Worm (Caenorhabditis elegans): ENCODE data around the gene EEED8.2.

EEED8.2 gene

DNA sequence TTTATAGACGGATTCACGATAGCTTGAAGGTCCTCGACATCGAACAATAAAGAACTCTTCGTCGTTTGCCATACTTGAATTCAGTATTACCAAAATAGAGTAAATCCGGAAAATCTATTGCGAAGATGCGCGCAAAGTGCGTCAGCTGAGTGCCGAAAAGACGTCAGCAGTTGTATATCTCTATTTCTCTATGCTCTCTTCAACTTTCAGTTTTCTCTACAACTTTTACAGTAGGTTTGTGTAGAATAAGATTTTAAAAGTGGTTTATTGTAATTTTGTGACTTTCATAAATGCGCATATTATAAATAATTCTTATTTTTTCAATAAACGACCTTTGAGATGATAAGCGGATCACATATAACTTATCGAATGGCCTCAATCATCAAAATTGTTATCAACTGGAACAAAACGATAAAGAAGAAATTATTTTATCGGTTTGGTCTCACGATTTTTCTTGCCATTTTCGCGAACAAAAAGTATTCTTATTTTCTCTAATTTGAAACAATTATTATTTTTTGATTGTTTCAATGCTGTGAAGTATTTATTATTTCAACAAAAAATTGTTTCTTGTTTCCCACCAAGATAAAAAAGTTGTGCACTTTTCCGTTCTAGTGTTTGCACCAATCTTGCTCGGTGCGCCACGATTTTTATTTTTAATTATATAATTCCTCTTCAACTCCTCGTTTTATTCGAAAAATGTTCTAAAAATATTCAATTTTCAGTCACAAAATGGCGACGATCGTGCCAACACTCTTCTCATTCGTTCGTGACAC lies 43.1 kb upstream of the EEED8.2 start, which contains the start of the genes agt-2 and F09E5.3 (continued):
- TF ChIP-seq gei-8 (GFP tag; optimal IDR thresholded peaks at IDR 0.05): no peak
- peak; percentile 91 for TF ChIP-seq dve-1 (tag; optimal IDR thresholded peaks at IDR 0.05; ENCODE audit: insufficient read depth)
- peak; percentile 87 for TF ChIP-seq dpl-1 (GFP tag; optimal IDR thresholded peaks at IDR 0.05)
- no peak for TF ChIP-seq nhr-111 (GFP tag; optimal IDR thresholded peaks at IDR 0.05)
- TF ChIP-seq ceh-62 (tag; optimal IDR thresholded peaks at IDR 0.05): no peak
- peak; percentile 93 for TF ChIP-seq mes-2 (tag; optimal IDR thresholded peaks at IDR 0.05; ENCODE audit: poor library complexity, severe bottlenecking)
- no peak for TF ChIP-seq aly-2 (tag; optimal IDR thresholded peaks at IDR 0.05)
- TF ChIP-seq mdl-1 (tag; optimal IDR thresholded peaks at IDR 0.05): peak in 1 of 2 experiments; percentile 42
- peak; percentile 83 for TF ChIP-seq dmd-6 (GFP tag; IDR thresholded peaks at IDR 0.05)
- peak; percentile 85 for TF ChIP-seq ceh-20 (GFP tag; IDR thresholded peaks at IDR 0.05)
- TF ChIP-seq Y75B8A.6 (GFP tag; IDR thresholded peaks at IDR 0.05): no peak
- peak; percentile 80 for TF ChIP-seq T20F7.1 (GFP tag; optimal IDR thresholded peaks at IDR 0.05)
- no peak for TF ChIP-seq mxl-2 (GFP tag; conservative IDR thresholded peaks at IDR 0.05)
- TF ChIP-seq vab-7 (GFP tag; IDR thresholded peaks at IDR 0.05): no peak
- no peak for TF ChIP-seq ama-1 (optimal IDR thresholded peaks at IDR 0.05)
- TF ChIP-seq nhr-76 (tag; optimal IDR thresholded peaks at IDR 0.05): no peak
- peak; percentile 79 for TF ChIP-seq nhr-102 (tag; optimal IDR thresholded peaks at IDR 0.05)
- TF ChIP-seq T26A8.4 (GFP tag; IDR thresholded peaks at IDR 0.05): peak; percentile 90
- peak; percentile 83 for TF ChIP-seq hlh-11 (tag; optimal IDR thresholded peaks at IDR 0.05)
- peak; percentile 73; the same call in 1 of the 2 replicates for TF ChIP-seq hmg-1.1 (GFP tag; IDR thresholded peaks at IDR 0.05)
- TF ChIP-seq R02D3.7 (tag; optimal IDR thresholded peaks at IDR 0.05): no peak
- peak; percentile 89 for TF ChIP-seq nhr-11 (tag; optimal IDR thresholded peaks at IDR 0.05)
- TF ChIP-seq pqm-1 (tag; optimal IDR thresholded peaks at IDR 0.05): peak; percentile 74
- TF ChIP-seq nhr-48 (tag; optimal IDR thresholded peaks at IDR 0.05): peak; percentile 67
- TF ChIP-seq snpc-4 (tag; optimal IDR thresholded peaks at IDR 0.05): no peak
- no peak for TF ChIP-seq fos-1 (tag; optimal IDR thresholded peaks at IDR 0.05)
- peak; percentile 86 for TF ChIP-seq lin-38 (GFP tag; IDR thresholded peaks at IDR 0.05)
- TF ChIP-seq snpc-1.2 (GFP tag; IDR thresholded peaks at IDR 0.05): no peak
- no peak for TF ChIP-seq ZK337.2 (GFP tag; IDR thresholded peaks at IDR 0.05)
- no peak for TF ChIP-seq ceh-82 (tag; optimal IDR thresholded peaks at IDR 0.05)
- TF ChIP-seq hif-1 (tag; optimal IDR thresholded peaks at IDR 0.05): peak in 1 of 2 experiments; percentile 58
- no peak for TF ChIP-seq Y105C5A.15 (GFP tag; IDR thresholded peaks at IDR 0.05)
- TF ChIP-seq nhr-6 (tag; optimal IDR thresholded peaks at IDR 0.05): peak; percentile 58
- no peak for TF ChIP-seq mdt-29 (GFP tag; IDR thresholded peaks at IDR 0.05)
- TF ChIP-seq fkh-10 (GFP tag; optimal IDR thresholded peaks at IDR 0.05): peak; percentile 86
- no peak for TF ChIP-seq cey-2 (tag; optimal IDR thresholded peaks at IDR 0.05; ENCODE audit: borderline replicate concordance, insufficient read depth)
- no peak for TF ChIP-seq egl-43 (GFP tag; IDR thresholded peaks at IDR 0.05)
- peak in 1 of 2 experiments; percentile 19 for TF ChIP-seq daf-16 (GFP tag; optimal IDR thresholded peaks at IDR 0.05)
- peak; percentile 19 for TF ChIP-seq daf-16 (tag; optimal IDR thresholded peaks at IDR 0.05)
- TF ChIP-seq mxl-3 (GFP tag; optimal IDR thresholded peaks at IDR 0.05): peak; percentile 62
- peak; percentile 65 for TF ChIP-seq pha-4 (GFP tag; IDR thresholded peaks at IDR 0.05)
- peak; percentile 15 for TF ChIP-seq pha-4 (tag; optimal IDR thresholded peaks at IDR 0.05)
- no peak for TF ChIP-seq ceh-32 (tag; optimal IDR thresholded peaks at IDR 0.05; ENCODE audit: poor library complexity)
- TF ChIP-seq ces-1 (GFP tag; optimal IDR thresholded peaks at IDR 0.05): peak; percentile 32
- TF ChIP-seq F44E2.7 (GFP tag; IDR thresholded peaks at IDR 0.05): no peak
- no peak for TF ChIP-seq zag-1 (tag; optimal IDR thresholded peaks at IDR 0.05)
- no peak for TF ChIP-seq tag-97 (GFP tag; IDR thresholded peaks at IDR 0.05)
- peak; percentile 86 for TF ChIP-seq aha-1 (tag)
- TF ChIP-seq ctbp-1 (GFP tag; IDR thresholded peaks at IDR 0.05): peak; percentile 80; the same call in 1 of the 2 replicates
- peak; percentile 47 for TF ChIP-seq tra-1 (GFP tag; IDR thresholded peaks at IDR 0.05)

Measured in whole organism, L4 larva.